Worm (Caenorhabditis elegans) whole organism, mixed stage, embryonic: ENCODE data around the gene bir-1.

Experiments
- ceh-39 ChIP-seq: fragments of 150-350 bp; optimal IDR thresholded peaks from 2 replicates; lab custom pipeline; 2014; ENCODE audit warnings: missing biosample characterization, missing genetic modification characterization
- elt-1 ChIP-seq: sonication (generic microtip); optimal IDR thresholded peaks from 2 replicates; lab custom pipeline; 2017; ENCODE audit warnings: missing genetic modification characterization, mild to moderate bottlenecking, missing compliant biosample characterization, antibody characterized with exemption, moderate library complexity, borderline replicate concordance; ENCODE audit not compliant: insufficient read depth
- nhr-2 ChIP-seq: fragments of 150-350 bp; optimal IDR thresholded peaks from 2 replicates; lab custom pipeline; 2014; ENCODE audit warnings: missing biosample characterization, missing genetic modification characterization
- nhr-237 ChIP-seq: fragments of 150-350 bp; optimal IDR thresholded peaks from 2 replicates; lab custom pipeline; 2014; ENCODE audit warnings: missing biosample characterization, missing genetic modification characterization
- nhr-28 ChIP-seq: fragments of 150-350 bp; optimal IDR thresholded peaks from 2 replicates; lab custom pipeline; 2014; ENCODE audit warnings: missing biosample characterization, missing genetic modification characterization
- nhr-76 ChIP-seq: sonication (generic microtip); optimal IDR thresholded peaks from 2 replicates; lab custom pipeline; 2017; ENCODE audit warnings: missing biosample characterization, missing genetic modification characterization
- pha-4 ChIP-seq: fragments of 150-350 bp; optimal IDR thresholded peaks from 2 replicates; lab custom pipeline; 2018; ENCODE audit warnings: missing biosample characterization, missing genetic modification reagents, missing genetic modification characterization

ce11 chrV:11676498-11676897 lies 32.2 kb downstream of the bir-1 start:
- no peak for TF ChIP-seq nhr-2 (tag; lab: Kevin White, UChicago)
- TF ChIP-seq pha-4 = no peak
- no peak for TF ChIP-seq nhr-28 (tag; lab: Kevin White, UChicago)
- no peak for TF ChIP-seq ceh-39 (tag; lab: Kevin White, UChicago)
- no peak for TF ChIP-seq nhr-237
- no peak for TF ChIP-seq elt-1 (tag; lab: Kevin White, UChicago)
- no peak for TF ChIP-seq nhr-76 (tag; lab: Kevin White, UChicago)
